Fruit fly (Drosophila melanogaster) whole organism, embryonic: ENCODE data around the gene Desi.
A peak's percentile ranks its signal among the peaks of the same experiment; 100 is the strongest.

Experiments
- Atf3 ChIP-seq: fragments of 200-800 bp; sonication (Bioruptor generic); optimal IDR thresholded peaks from 3 replicates; lab custom pipeline; 2016; ENCODE audit warnings: missing biosample characterization, missing genetic modification characterization
- B-H1 ChIP-seq: fragments of 200-800 bp; sonication (Bioruptor generic); IDR thresholded peaks from 3 replicates; pipeline ENCODE4 v1.3.6; 2022; ENCODE audit warnings: missing biosample characterization, missing genetic modification characterization
- CG10209 ChIP-seq: fragments of 200-800 bp; sonication (Bioruptor generic); optimal IDR thresholded peaks from 3 replicates; lab custom pipeline; 2017; ENCODE audit warnings: missing biosample characterization, mild to moderate bottlenecking, missing genetic modification characterization, missing genetic modification reagents
- CG13424 ChIP-seq: fragments of 200-800 bp; sonication (Bioruptor generic); optimal IDR thresholded peaks from 2 replicates; lab custom pipeline; 2019; ENCODE audit warnings: missing biosample characterization, mild to moderate bottlenecking, missing genetic modification characterization, moderate library complexity
- CG13894 ChIP-seq: fragments of 200-800 bp; sonication (Bioruptor generic); optimal IDR thresholded peaks from 3 replicates; lab custom pipeline; 2018; ENCODE audit warnings: missing biosample characterization, mild to moderate bottlenecking, missing genetic modification characterization, moderate library complexity
- CG15601 ChIP-seq: fragments of 200-800 bp; sonication (Bioruptor generic); optimal IDR thresholded peaks from 3 replicates; lab custom pipeline; 2019; ENCODE audit warnings: missing biosample characterization, mild to moderate bottlenecking, missing genetic modification characterization, moderate library complexity
- CG16863 ChIP-seq: fragments of 200-800 bp; sonication (Bioruptor generic); optimal IDR thresholded peaks from 3 replicates; lab custom pipeline; 2016; ENCODE audit warnings: missing biosample characterization, missing genetic modification characterization
- CG18011 ChIP-seq: fragments of 200-800 bp; sonication (Bioruptor generic); optimal IDR thresholded peaks from 2 replicates; lab custom pipeline; 2017; ENCODE audit warnings: missing biosample characterization, missing genetic modification characterization, mild to moderate bottlenecking, moderate library complexity, missing genotype
- CG2199 ChIP-seq: fragments of 200-800 bp; sonication (Bioruptor generic); IDR thresholded peaks from 3 replicates; pipeline ENCODE4 v1.3.6; 2022; ENCODE audit warnings: missing biosample characterization, missing genetic modification characterization
- CG2889 ChIP-seq: fragments of 200-800 bp; sonication (Bioruptor generic); IDR thresholded peaks from 3 replicates; pipeline ENCODE4 v1.3.6; 2022; ENCODE audit warnings: missing biosample characterization, missing genetic modification characterization
- CG32767 ChIP-seq: fragments of 200-800 bp; sonication (Bioruptor generic); IDR thresholded peaks from 2 replicates; pipeline ENCODE4 v1.3.6; 2022; ENCODE audit warnings: missing biosample characterization, missing genetic modification characterization
- CG5180 ChIP-seq: fragments of 200-800 bp; sonication (Bioruptor generic); optimal IDR thresholded peaks from 3 replicates; lab custom pipeline; 2017; ENCODE audit warnings: missing biosample characterization, missing genetic modification characterization, mild to moderate bottlenecking, moderate library complexity, missing genetic modification reagents
- CG6272 ChIP-seq: fragments of 200-800 bp; sonication (Bioruptor generic); IDR thresholded peaks from 2 replicates; pipeline ENCODE4 v1.3.6; 2022; ENCODE audit warnings: missing biosample characterization, missing genetic modification characterization
- CG7372 ChIP-seq: fragments of 200-800 bp; sonication (Bioruptor generic); IDR thresholded peaks from 2 replicates; pipeline ENCODE4 v1.3.6; 2022; ENCODE audit warnings: missing biosample characterization, missing genetic modification characterization
- CG7556 ChIP-seq: fragments of 200-800 bp; sonication (Bioruptor generic); optimal IDR thresholded peaks from 2 replicates; lab custom pipeline; 2017; ENCODE audit warnings: missing biosample characterization, mild to moderate bottlenecking, missing genetic modification characterization
- CG8924 ChIP-seq: fragments of 200-800 bp; optimal IDR thresholded peaks from 3 replicates; lab custom pipeline; 2019; ENCODE audit warnings: missing biosample characterization, mild to moderate bottlenecking, missing genetic modification characterization, moderate library complexity
- CG9817 ChIP-seq: fragments of 200-800 bp; sonication (Bioruptor generic); optimal IDR thresholded peaks from 2 replicates; lab custom pipeline; 2018; ENCODE audit warnings: missing biosample characterization, mild to moderate bottlenecking, missing genetic modification characterization, moderate library complexity
- Dad ChIP-seq: fragments of 200-800 bp; sonication (Bioruptor generic); optimal IDR thresholded peaks from 3 replicates; lab custom pipeline; 2016; ENCODE audit warnings: missing biosample characterization, missing genetic modification characterization
- Dek ChIP-seq: fragments of 200-800 bp; sonication (Bioruptor generic); optimal IDR thresholded peaks from 3 replicates; lab custom pipeline; 2019; ENCODE audit warnings: missing biosample characterization, mild to moderate bottlenecking, missing genetic modification characterization, moderate library complexity
- Doc2 ChIP-seq: fragments of 200-800 bp; sonication (Bioruptor generic); IDR thresholded peaks from 2 replicates; pipeline ENCODE4 v1.3.6; 2022; ENCODE audit warnings: missing biosample characterization, missing genetic modification characterization
- HmgZ ChIP-seq: fragments of 200-800 bp; sonication (Bioruptor generic); optimal IDR thresholded peaks from 2 replicates; lab custom pipeline; 2018; ENCODE audit warnings: missing biosample characterization, mild to moderate bottlenecking, missing genetic modification characterization
- Hmr ChIP-seq: fragments of 200-800 bp; sonication (Bioruptor generic); optimal IDR thresholded peaks from 3 replicates; lab custom pipeline; 2017; ENCODE audit warnings: mild to moderate bottlenecking, missing biosample characterization, missing genetic modification reagents, missing genetic modification characterization
- Hr51 ChIP-seq, 2 experiments: fragments of 200-800 bp; sonication (Bioruptor generic); optimal IDR thresholded peaks; 2 replicates in 1 of 2; 3 replicates in 1 of 2; lab custom pipeline; 2016 to 2018; ENCODE audit warnings: missing biosample characterization in 2 of 2, missing genetic modification characterization in 2 of 2, mild to moderate bottlenecking in 1 of 2, moderate library complexity in 1 of 2
- Lim3 ChIP-seq: fragments of 200-800 bp; sonication (Bioruptor generic); IDR thresholded peaks from 2 replicates; pipeline ENCODE4 v1.3.6; 2022; ENCODE audit warnings: missing biosample characterization, missing genetic modification characterization
- Max ChIP-seq: fragments of 200-800 bp; sonication (Bioruptor generic); optimal IDR thresholded peaks from 2 replicates; lab custom pipeline; 2016; ENCODE audit warnings: missing biosample characterization, mild to moderate bottlenecking, missing genetic modification characterization
- Mes4 ChIP-seq: fragments of 200-800 bp; sonication (Bioruptor generic); optimal IDR thresholded peaks from 2 replicates; lab custom pipeline; 2016; ENCODE audit warnings: missing biosample characterization, missing genetic modification characterization
- NC2β ChIP-seq: fragments of 200-800 bp; sonication (Bioruptor generic); optimal IDR thresholded peaks from 2 replicates; lab custom pipeline; 2016; ENCODE audit warnings: missing biosample characterization, missing genetic modification characterization
- NfI ChIP-seq: fragments of 200-800 bp; sonication (Bioruptor generic); optimal IDR thresholded peaks from 3 replicates; lab custom pipeline; 2018; ENCODE audit warnings: missing biosample characterization, mild to moderate bottlenecking, missing genetic modification characterization, moderate library complexity
- Sox102F ChIP-seq: fragments of 200-800 bp; sonication (Bioruptor generic); optimal IDR thresholded peaks from 2 replicates; lab custom pipeline; 2018; ENCODE audit warnings: missing biosample characterization, mild to moderate bottlenecking, missing genetic modification characterization, moderate library complexity
- Trl ChIP-seq, 3 experiments: fragments of >200 bp in 2 of 3; fragments of 200-800 bp in 1 of 3; sonication (Bioruptor generic) in 1 of 3; optimal IDR thresholded peaks; 2 replicates in 1 of 3; 3 replicates in 2 of 3; lab custom pipeline; 2016 to 2017; ENCODE audit warnings: missing biosample characterization in 1 of 3, missing genetic modification characterization in 1 of 3
- az2 ChIP-seq: fragments of 200-800 bp; sonication (Bioruptor generic); optimal IDR thresholded peaks from 3 replicates; lab custom pipeline; 2016; ENCODE audit warnings: missing biosample characterization, missing genetic modification characterization
- chm ChIP-seq: fragments of 200-800 bp; sonication (Bioruptor generic); IDR thresholded peaks from 2 replicates; pipeline ENCODE4 v1.3.6; 2022; ENCODE audit warnings: missing biosample characterization, missing genetic modification characterization
- croc ChIP-seq: fragments of 200-800 bp; sonication (Bioruptor generic); conservative IDR thresholded peaks from 3 replicates; pipeline ENCODE4 v1.3.6; 2022; ENCODE audit warnings: missing biosample characterization, missing genetic modification characterization
- fd96Cb ChIP-seq: fragments of 200-800 bp; sonication (Bioruptor generic); optimal IDR thresholded peaks from 2 replicates; lab custom pipeline; 2018; ENCODE audit warnings: missing biosample characterization, mild to moderate bottlenecking, missing genetic modification characterization, moderate library complexity
- fu2 ChIP-seq: fragments of 200-800 bp; sonication (Bioruptor generic); optimal IDR thresholded peaks from 2 replicates; lab custom pipeline; 2016; ENCODE audit warnings: missing biosample characterization, missing genetic modification characterization
- ken ChIP-seq: fragments of 200-800 bp; sonication (Bioruptor generic); IDR thresholded peaks from 3 replicates; pipeline ENCODE4 v1.3.6; 2022; ENCODE audit warnings: missing biosample characterization, missing genetic modification characterization
- klu ChIP-seq: fragments of 200-800 bp; sonication (Bioruptor generic); IDR thresholded peaks from 2 replicates; pipeline ENCODE4 v1.3.6; 2022; ENCODE audit warnings: missing biosample characterization, missing genetic modification characterization
- knrl ChIP-seq: fragments of 200-800 bp; sonication (Bioruptor generic); IDR thresholded peaks from 3 replicates; pipeline ENCODE4 v1.3.6; 2022; ENCODE audit warnings: missing biosample characterization, missing genetic modification characterization; ENCODE audit not compliant: partially characterized antibody
- nmo ChIP-seq: fragments of 200-800 bp; sonication (Bioruptor generic); optimal IDR thresholded peaks from 2 replicates; lab custom pipeline; 2018; ENCODE audit warnings: missing biosample characterization, mild to moderate bottlenecking, missing genetic modification characterization, moderate library complexity
- nom ChIP-seq: fragments of 200-800 bp; sonication (Bioruptor generic); optimal IDR thresholded peaks from 2 replicates; lab custom pipeline; 2017; ENCODE audit warnings: missing biosample characterization, missing genetic modification characterization, mild to moderate bottlenecking, moderate library complexity, missing genetic modification reagents
- sens ChIP-seq: fragments of 200-800 bp; sonication (Bioruptor generic); peaks from one replicate; lab custom pipeline; 2016; ENCODE audit warnings: missing biosample characterization, missing genetic modification characterization
- stc ChIP-seq: fragments of 200-800 bp; sonication (Bioruptor generic); IDR thresholded peaks from 2 replicates; pipeline ENCODE4 v1.3.6; 2022; ENCODE audit warnings: missing biosample characterization, missing genetic modification characterization
- tap ChIP-seq: fragments of 200-800 bp; optimal IDR thresholded peaks from 3 replicates; lab custom pipeline; 2019; ENCODE audit warnings: missing biosample characterization, mild to moderate bottlenecking, missing genetic modification characterization, moderate library complexity
- tin ChIP-seq: fragments of 200-800 bp; sonication (Bioruptor generic); optimal IDR thresholded peaks from 3 replicates; lab custom pipeline; 2016; ENCODE audit warnings: missing biosample characterization, missing genetic modification characterization
- tll ChIP-seq, 2 experiments: fragments of 200-800 bp in 1 of 2; fragments of >200 bp in 1 of 2; sonication (Bioruptor generic) in 1 of 2; optimal IDR thresholded peaks; 2 replicates each; lab custom pipeline; 2017 to 2019; ENCODE audit warnings: missing biosample characterization in 2 of 2, missing genetic modification characterization in 2 of 2, mild to moderate bottlenecking in 1 of 2, moderate library complexity in 1 of 2
- tna ChIP-seq: fragments of 200-800 bp; sonication (Bioruptor generic); IDR thresholded peaks from 2 replicates; pipeline ENCODE4 v1.3.6; 2022; ENCODE audit warnings: missing biosample characterization, missing genetic modification characterization; ENCODE audit not compliant: partially characterized antibody
- zfh1 ChIP-seq: fragments of 200-800 bp; sonication (Bioruptor generic); IDR thresholded peaks from 3 replicates; pipeline ENCODE4 v1.3.6; 2022; ENCODE audit warnings: missing biosample characterization, missing genetic modification characterization

Gene Desi

DNA sequence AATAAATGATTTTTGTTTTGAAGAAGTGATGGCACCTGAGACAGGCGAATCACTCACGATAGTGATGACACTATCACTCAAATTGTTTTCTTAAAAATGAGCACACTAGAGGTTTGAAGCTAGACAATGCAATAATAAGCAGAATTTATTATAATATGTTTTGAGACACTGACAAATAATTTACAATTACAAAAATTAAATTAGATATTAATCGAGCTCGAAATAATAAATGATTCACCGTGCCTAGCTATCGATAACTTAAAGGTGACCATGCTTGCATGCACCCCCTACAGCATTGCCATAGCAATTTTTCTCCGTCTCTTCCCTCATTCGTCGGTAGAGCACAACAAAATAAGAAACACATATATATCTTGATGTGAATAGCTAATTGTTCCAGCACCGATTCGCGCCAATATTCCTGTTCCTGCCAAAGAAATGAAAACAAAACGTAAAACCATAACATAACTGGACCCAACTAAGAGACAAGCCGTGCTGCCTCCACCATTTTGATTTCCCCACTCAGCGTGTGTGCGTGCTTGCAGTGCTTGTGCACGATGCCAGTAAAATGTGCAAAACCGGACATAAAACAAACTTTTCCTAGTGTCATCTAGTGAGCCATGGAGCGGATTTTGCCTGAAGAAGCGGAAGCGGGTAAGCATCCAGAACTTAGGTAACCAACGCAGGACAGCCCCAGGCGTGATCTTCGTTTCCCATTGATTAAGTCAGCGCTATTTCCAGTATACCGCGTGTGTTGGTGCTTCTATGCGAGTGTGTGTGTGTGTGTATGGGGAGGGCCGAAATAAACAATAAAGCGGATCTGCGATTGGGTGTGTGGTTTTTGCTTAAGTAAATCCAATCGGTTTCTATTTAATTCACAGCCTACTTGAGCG, 18.2 kb upstream of the Desi start, which contains the start of the genes MED7 and Cap-H2 (continued):
- TF ChIP-seq NfI (GFP tag; lab: Kevin White, UChicago) (peak; percentile 74), NC2β (GFP tag; lab: Kevin White, UChicago) (peak; percentile 77), Dad (GFP tag; lab: Kevin White, UChicago) (peak; percentile 65), CG18011 (GFP tag; lab: Kevin White, UChicago) (peak; percentile 6), CG15601 (tag; lab: Kevin White, UChicago) (peak; percentile 72), knrl (GFP tag; lab: Robert Waterston, UW) (peak; percentile 100), Mes4 (peak; percentile 53), fu2 (GFP tag; lab: Kevin White, UChicago) (peak; percentile 61), CG2889 (GFP tag; lab: Robert Waterston, UW) (peak; percentile 62; the same call in 1 of the 3 replicates), Doc2 (no peak), CG16863 (peak; percentile 67), Hr51 (GFP tag; optimal IDR thresholded peaks at IDR 0.05; lab: Kevin White, UChicago) (peak in 1 of 2 experiments; percentile 85), CG13894 (tag; lab: Kevin White, UChicago) (no peak), tna (GFP tag; lab: Robert Waterston, UW) (peak; percentile 91), CG13424 (peak; percentile 86), HmgZ (tag; lab: Kevin White, UChicago) (peak; percentile 74), Max (GFP tag; lab: Kevin White, UChicago) (peak; percentile 90), Lim3 (GFP tag; lab: Robert Waterston, UW) (no peak), tin (GFP tag; lab: Kevin White, UChicago) (peak; percentile 88), nom (GFP tag; lab: Kevin White, UChicago) (no peak), ken (GFP tag; lab: Robert Waterston, UW) (peak; percentile 87), Atf3 (GFP tag; lab: Kevin White, UChicago) (peak; percentile 56), Hmr (GFP tag; lab: Kevin White, UChicago) (no peak), B-H1 (peak; percentile 63), tap (tag; lab: Kevin White, UChicago) (peak; percentile 51), klu (GFP tag; lab: Robert Waterston, UW) (peak; percentile 84), sens (GFP tag; lab: Kevin White, UChicago) (peak; percentile 97), CG8924 (peak; percentile 76), tll (GFP tag; optimal IDR thresholded peaks at IDR 0.05; lab: Kevin White, UChicago) (peak; percentile 56 to 78), CG7556 (GFP tag; lab: Kevin White, UChicago) (peak; percentile 65), CG32767 (GFP tag; lab: Robert Waterston, UW) (0 out of 2 replicates have a peak, but pooled peaks have one; percentile 37), stc (peak; percentile 16; the same call in 1 of the 2 replicates), croc (GFP tag; lab: Robert Waterston, UW) (peak; percentile 72), CG7372 (GFP tag; lab: Robert Waterston, UW) (peak; percentile 73), Sox102F (GFP tag; lab: Kevin White, UChicago) (no peak), chm (GFP tag; lab: Robert Waterston, UW) (peak; percentile 60; the same call in 1 of the 2 replicates), Dek (tag; lab: Kevin White, UChicago) (peak; percentile 69), fd96Cb (peak; percentile 67), nmo (GFP tag; lab: Kevin White, UChicago) (peak; percentile 97), CG5180 (no peak), Trl (optimal IDR thresholded peaks at IDR 0.05; lab: Kevin White, UChicago) (peak in 1 of 2 experiments; percentile 11), Trl (GFP tag; optimal IDR thresholded peaks at IDR 0.05; lab: Kevin White, UChicago) (peak; percentile 71), CG6272 (GFP tag; lab: Robert Waterston, UW) (peak; percentile 91), CG10209 (peak; percentile 64), CG2199 (GFP tag; lab: Robert Waterston, UW) (0 out of 3 replicates have a peak, but pooled peaks have one; percentile 17), zfh1 (GFP tag; lab: Robert Waterston, UW) (peak; percentile 88), az2 (GFP tag; lab: Kevin White, UChicago) (peak; percentile 82), CG9817 (tag; lab: Kevin White, UChicago) (peak; percentile 84)
